Worm (Caenorhabditis elegans): ENCODE measurements around the gene cbs-2.
"Not testable (repeated sequence)": the region's sequence is repeated elsewhere in the genome, so short reads cannot be mapped to it uniquely, and the experiment has no call there.

Gene cbs-2

DNA sequence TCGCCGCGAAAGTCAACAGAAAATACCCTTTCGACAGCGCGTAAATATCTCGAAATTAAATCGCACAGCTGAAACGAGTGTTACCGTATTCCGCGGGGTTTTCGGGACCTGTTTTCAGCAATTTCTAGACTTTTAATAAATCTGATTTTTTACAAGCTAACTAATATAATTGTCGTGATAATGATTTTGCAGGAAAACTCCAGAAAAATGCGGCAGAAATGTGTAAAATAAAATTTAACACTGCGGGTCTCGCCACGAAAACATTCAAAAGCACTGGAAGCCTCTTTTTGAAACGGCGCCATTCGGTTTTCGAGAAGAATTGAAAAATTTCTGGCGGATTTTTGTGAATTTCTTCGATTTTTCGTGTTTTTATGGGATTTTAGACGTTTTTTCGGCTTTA, 9.1 kb upstream of the cbs-2 start, which contains the start of gene F54A3.6:
TSS of gene F54A3.6 (minus strand) at position 42 of the 400 bp plus-strand sequence.
- not testable (repeated sequence) for TF ChIP-seq fkh-2, nhr-11, ztf-4 (tag; optimal IDR thresholded peaks at IDR 0.05)

- TF ChIP-seq nhr-23 (tag; optimal IDR thresholded peaks at IDR 0.05) (no peak), ama-1 (optimal IDR thresholded peaks at IDR 0.05) (no peak), ceh-28 (tag; optimal IDR thresholded peaks at IDR 0.05) (no peak), ztf-11 (tag; optimal IDR thresholded peaks at IDR 0.05) (no peak), lin-39 (tag; optimal IDR thresholded peaks at IDR 0.05) (no peak)
These were observed 7.0 kb upstream of the cbs-2 start for ce11 chrII:2230368-2230767.

ce11 chrII:2225608-2226007, 2.2 kb upstream of the cbs-2 start, which contains the start of gene F54A3.5:
F54A3.5 (minus strand) TSS chrII:2225708.
- TF ChIP-seq sea-2 (GFP tag; optimal IDR thresholded peaks at IDR 0.05) (no peak), elt-1 (tag; optimal IDR thresholded peaks at IDR 0.05) (no peak), fkh-10 (GFP tag; optimal IDR thresholded peaks at IDR 0.05) (no peak), unc-62 (GFP tag; optimal IDR thresholded peaks at IDR 0.05) (no peak), mml-1 (tag; optimal IDR thresholded peaks at IDR 0.05) (no peak), lsy-12 (tag; optimal IDR thresholded peaks at IDR 0.05) (no peak), unc-39 (tag; optimal IDR thresholded peaks at IDR 0.05) (no peak), nhr-67 (tag; optimal IDR thresholded peaks at IDR 0.05) (no peak), ceh-9 (tag; optimal IDR thresholded peaks at IDR 0.05) (no peak), skn-1 (tag; optimal IDR thresholded peaks at IDR 0.05) (no peak), nfya-1 (tag; optimal IDR thresholded peaks at IDR 0.05; ENCODE audit: insufficient read depth) (no peak), lin-15B (tag; optimal IDR thresholded peaks at IDR 0.05) (no peak), pqm-1 (tag; optimal IDR thresholded peaks at IDR 0.05) (no peak), ceh-82 (tag; optimal IDR thresholded peaks at IDR 0.05) (no peak), nhr-11 (tag; optimal IDR thresholded peaks at IDR 0.05) (no peak), fkh-2 (tag; optimal IDR thresholded peaks at IDR 0.05) (no peak), R02D3.7 (tag; optimal IDR thresholded peaks at IDR 0.05) (no peak)

DNA sequence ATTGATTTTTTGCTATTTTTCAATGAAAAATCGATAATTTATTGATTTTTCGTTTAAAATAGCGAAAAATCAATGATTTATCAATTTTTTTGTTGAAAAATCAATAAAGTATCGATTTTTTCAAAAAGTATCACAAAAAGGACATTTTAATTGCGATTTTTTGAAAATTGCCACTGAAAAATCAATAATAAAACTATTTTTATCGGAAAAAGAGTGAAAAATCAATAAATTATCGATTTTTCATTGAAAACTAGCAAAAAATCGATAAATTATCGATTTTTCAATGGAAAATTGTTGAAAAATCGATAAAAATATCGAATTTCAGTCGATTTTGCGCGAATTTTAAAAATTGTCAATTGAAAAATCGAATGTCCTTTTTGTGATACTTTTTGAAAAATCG, 1.5 kb upstream of the cbs-2 start:
- peak; percentile 85 for TF ChIP-seq ceh-28 (tag; optimal IDR thresholded peaks at IDR 0.05)

ce11 chrII:2221196-2221896, 2.0 kb downstream of the cbs-2 start:
- no peak for TF ChIP-seq nhr-11 (tag; optimal IDR thresholded peaks at IDR 0.05)
- TF ChIP-seq nhr-25 (tag; optimal IDR thresholded peaks at IDR 0.05) = no peak
- no peak for TF ChIP-seq aly-2 (tag; optimal IDR thresholded peaks at IDR 0.05)
- TF ChIP-seq mml-1 (tag; optimal IDR thresholded peaks at IDR 0.05) = no peak
- TF ChIP-seq tbx-2 (tag; optimal IDR thresholded peaks at IDR 0.05) = no peak
- TF ChIP-seq nhr-77 (tag; optimal IDR thresholded peaks at IDR 0.05) = no peak

- no peak for TF ChIP-seq nhr-237 (tag; optimal IDR thresholded peaks at IDR 0.05)
- peak; percentile 40 for TF ChIP-seq pha-4 (tag; optimal IDR thresholded peaks at IDR 0.05)
- no peak for TF ChIP-seq ceh-9 (tag; optimal IDR thresholded peaks at IDR 0.05)
- TF ChIP-seq tbx-2 (tag; optimal IDR thresholded peaks at IDR 0.05) = no peak
- TF ChIP-seq nfya-1 (tag; optimal IDR thresholded peaks at IDR 0.05; ENCODE audit: insufficient read depth) = peak; percentile 68
- TF ChIP-seq snpc-4 (tag; optimal IDR thresholded peaks at IDR 0.05) = peak; percentile 56
- TF ChIP-seq nhr-11 (tag; optimal IDR thresholded peaks at IDR 0.05) = no peak
- TF ChIP-seq ceh-28 (tag; optimal IDR thresholded peaks at IDR 0.05) = no peak
- TF ChIP-seq ceh-82 (tag; optimal IDR thresholded peaks at IDR 0.05) = no peak
- no peak for TF ChIP-seq fos-1 (tag; optimal IDR thresholded peaks at IDR 0.05)
- TF ChIP-seq lin-39 (tag; optimal IDR thresholded peaks at IDR 0.05) = peak; percentile 83
- peak; percentile 61 for TF ChIP-seq hmg-11 (tag; optimal IDR thresholded peaks at IDR 0.05)
- no peak for TF ChIP-seq ceh-16 (tag; optimal IDR thresholded peaks at IDR 0.05)
- no peak for TF ChIP-seq ztf-4 (tag; optimal IDR thresholded peaks at IDR 0.05)
- no peak for TF ChIP-seq pqm-1 (tag; optimal IDR thresholded peaks at IDR 0.05)
- no peak for TF ChIP-seq nhr-23 (tag; optimal IDR thresholded peaks at IDR 0.05)
- peak; percentile 68 for TF ChIP-seq lin-15B (tag; optimal IDR thresholded peaks at IDR 0.05)
- TF ChIP-seq mml-1 (tag; optimal IDR thresholded peaks at IDR 0.05) = no peak
- TF ChIP-seq egl-27 (tag; optimal IDR thresholded peaks at IDR 0.05) = no peak
These were observed 3.5 kb downstream of the cbs-2 start, which contains the start of gene Y59C2A.3 for ce11 chrII:2219880-2220279. Y59C2A.3 (minus strand) TSS chrII:2219921.

Data from whole organism, L3 larva.